Fruit fly (Drosophila melanogaster) whole organism, embryonic: ENCODE results near the gene Girdin.

Source experiments
- B-H1 ChIP-seq: fragments of 200-800 bp; sonication (Bioruptor generic); IDR thresholded peaks from 3 replicates; pipeline ENCODE4 v1.3.6; 2022; ENCODE audit warnings: missing biosample characterization, missing genetic modification characterization
- Bgb ChIP-seq: fragments of 200-800 bp; sonication (Bioruptor generic); IDR thresholded peaks from 2 replicates; pipeline ENCODE4 v1.3.6; 2022; ENCODE audit warnings: missing biosample characterization, missing genetic modification characterization; ENCODE audit not compliant: partially characterized antibody
- CG10267 ChIP-seq: fragments of 200-800 bp; sonication (Bioruptor generic); optimal IDR thresholded peaks from 2 replicates; lab custom pipeline; 2018; ENCODE audit warnings: missing biosample characterization, mild to moderate bottlenecking, missing genetic modification characterization, moderate library complexity
- CG10366 ChIP-seq: fragments of 200-800 bp; sonication (Bioruptor generic); IDR thresholded peaks from 2 replicates; pipeline ENCODE4 v1.3.6; 2022; ENCODE audit warnings: missing biosample characterization, missing genetic modification characterization
- CG10979 ChIP-seq: fragments of 200-800 bp; sonication (Bioruptor generic); optimal IDR thresholded peaks from 2 replicates; lab custom pipeline; 2018; ENCODE audit warnings: missing biosample characterization, mild to moderate bottlenecking, missing genetic modification characterization, moderate library complexity
- CG1233 ChIP-seq: fragments of 200-800 bp; sonication (Bioruptor generic); optimal IDR thresholded peaks from 4 replicates; lab custom pipeline; 2018; ENCODE audit warnings: missing biosample characterization, mild to moderate bottlenecking, missing genetic modification characterization
- CG15601 ChIP-seq: fragments of 200-800 bp; sonication (Bioruptor generic); optimal IDR thresholded peaks from 3 replicates; lab custom pipeline; 2019; ENCODE audit warnings: missing biosample characterization, mild to moderate bottlenecking, missing genetic modification characterization, moderate library complexity
- CG16779 ChIP-seq: fragments of 200-800 bp; sonication (Bioruptor generic); IDR thresholded peaks from 2 replicates; pipeline ENCODE4 v1.3.6; 2022; ENCODE audit warnings: missing biosample characterization, missing genetic modification characterization
- CG16863 ChIP-seq: fragments of 200-800 bp; sonication (Bioruptor generic); optimal IDR thresholded peaks from 3 replicates; lab custom pipeline; 2016; ENCODE audit warnings: missing biosample characterization, missing genetic modification characterization
- CG17802 ChIP-seq: fragments of 200-800 bp; sonication (Bioruptor generic); optimal IDR thresholded peaks from 2 replicates; lab custom pipeline; 2018; ENCODE audit warnings: missing biosample characterization, mild to moderate bottlenecking, missing genetic modification characterization, moderate library complexity
- CG2116 ChIP-seq: fragments of 200-800 bp; sonication (Bioruptor generic); optimal IDR thresholded peaks from 3 replicates; lab custom pipeline; 2018; ENCODE audit warnings: missing biosample characterization, mild to moderate bottlenecking, missing genetic modification characterization
- CG2120 ChIP-seq: fragments of 200-800 bp; sonication (Bioruptor generic); optimal IDR thresholded peaks from 3 replicates; lab custom pipeline; 2016; ENCODE audit warnings: missing biosample characterization, missing genetic modification characterization
- CG2202 ChIP-seq: fragments of 200-800 bp; sonication (Bioruptor generic); optimal IDR thresholded peaks from 2 replicates; lab custom pipeline; 2018; ENCODE audit warnings: missing biosample characterization, mild to moderate bottlenecking, missing genetic modification characterization
- CG2875 ChIP-seq: fragments of 200-800 bp; sonication (Bioruptor generic); optimal IDR thresholded peaks from 2 replicates; lab custom pipeline; 2017; ENCODE audit warnings: missing biosample characterization, mild to moderate bottlenecking, missing genetic modification characterization, missing genetic modification reagents
- CG30403 ChIP-seq: fragments of 200-800 bp; sonication (Bioruptor generic); optimal IDR thresholded peaks from 3 replicates; lab custom pipeline; 2016; ENCODE audit warnings: missing biosample characterization, missing genetic modification characterization
- CG5953 ChIP-seq: fragments of 200-800 bp; sonication (Bioruptor generic); IDR thresholded peaks from 2 replicates; pipeline ENCODE4 v1.3.6; 2022; ENCODE audit warnings: missing biosample characterization, missing genetic modification characterization
- CG6272 ChIP-seq: fragments of 200-800 bp; sonication (Bioruptor generic); IDR thresholded peaks from 2 replicates; pipeline ENCODE4 v1.3.6; 2022; ENCODE audit warnings: missing biosample characterization, missing genetic modification characterization
- CG8089 ChIP-seq: fragments of 200-800 bp; sonication (Bioruptor generic); optimal IDR thresholded peaks from 3 replicates; lab custom pipeline; 2016; ENCODE audit warnings: missing biosample characterization, missing genetic modification characterization
- CG8478 ChIP-seq: fragments of >200 bp; optimal IDR thresholded peaks from 2 replicates; lab custom pipeline; 2018
- CG9437 ChIP-seq: fragments of 200-800 bp; sonication (Bioruptor generic); optimal IDR thresholded peaks from 2 replicates; lab custom pipeline; 2018; ENCODE audit warnings: missing biosample characterization, mild to moderate bottlenecking, missing genetic modification characterization
- CG9727 ChIP-seq: fragments of 200-800 bp; sonication (Bioruptor generic); optimal IDR thresholded peaks from 3 replicates; lab custom pipeline; 2017; ENCODE audit warnings: missing biosample characterization, mild to moderate bottlenecking, missing genetic modification characterization
- Deaf1 ChIP-seq: fragments of 200-800 bp; optimal IDR thresholded peaks from 3 replicates; lab custom pipeline; 2019; ENCODE audit warnings: missing biosample characterization, mild to moderate bottlenecking, missing genetic modification characterization, moderate library complexity
- Dek ChIP-seq: fragments of 200-800 bp; sonication (Bioruptor generic); optimal IDR thresholded peaks from 3 replicates; lab custom pipeline; 2019; ENCODE audit warnings: missing biosample characterization, mild to moderate bottlenecking, missing genetic modification characterization, moderate library complexity
- Dll ChIP-seq: fragments of 200-800 bp; sonication (Bioruptor generic); IDR thresholded peaks from 4 replicates; pipeline ENCODE4 v1.3.6; 2022; ENCODE audit warnings: missing biosample characterization, missing genetic modification characterization; ENCODE audit not compliant: partially characterized antibody
- Ets65A ChIP-seq: fragments of 200-800 bp; sonication (Bioruptor generic); peaks from one replicate; lab custom pipeline; 2016; ENCODE audit warnings: missing biosample characterization, missing genetic modification characterization
- Gug ChIP-seq: fragments of 200-800 bp; sonication (Bioruptor generic); IDR thresholded peaks from 4 replicates; pipeline ENCODE4 v1.3.6; 2022; ENCODE audit warnings: missing biosample characterization, missing genetic modification characterization
- H2.0 ChIP-seq: fragments of 200-800 bp; sonication (Bioruptor generic); IDR thresholded peaks from 2 replicates; pipeline ENCODE4 v1.3.6; 2022; ENCODE audit warnings: missing biosample characterization, missing genetic modification characterization
- HLH4C ChIP-seq: fragments of 200-800 bp; sonication (Bioruptor generic); IDR thresholded peaks from 3 replicates; pipeline ENCODE4 v1.3.6; 2022; ENCODE audit warnings: missing biosample characterization, missing genetic modification characterization; ENCODE audit not compliant: partially characterized antibody
- Kr ChIP-seq: fragments of 200-800 bp; sonication (Bioruptor generic); optimal IDR thresholded peaks from 2 replicates; lab custom pipeline; 2017; ENCODE audit warnings: missing biosample characterization, mild to moderate bottlenecking, missing genetic modification characterization
- Max ChIP-seq: fragments of 200-800 bp; sonication (Bioruptor generic); optimal IDR thresholded peaks from 2 replicates; lab custom pipeline; 2016; ENCODE audit warnings: missing biosample characterization, mild to moderate bottlenecking, missing genetic modification characterization
- Med ChIP-seq: fragments of 200-800 bp; sonication (Bioruptor generic); peaks from one replicate; lab custom pipeline; 2016; ENCODE audit warnings: missing biosample characterization, missing genetic modification characterization, mild to moderate bottlenecking, inconsistent platforms, moderate library complexity
- Mes4 ChIP-seq: fragments of 200-800 bp; sonication (Bioruptor generic); optimal IDR thresholded peaks from 2 replicates; lab custom pipeline; 2016; ENCODE audit warnings: missing biosample characterization, missing genetic modification characterization
- NFAT ChIP-seq: fragments of 200-800 bp; sonication (Bioruptor generic); IDR thresholded peaks from 2 replicates; pipeline ENCODE4 v1.3.6; 2022; ENCODE audit warnings: missing biosample characterization, missing genetic modification characterization
- Neu2 ChIP-seq: fragments of 200-800 bp; sonication (Bioruptor generic); optimal IDR thresholded peaks from 3 replicates; lab custom pipeline; 2016; ENCODE audit warnings: missing biosample characterization, missing genetic modification characterization, borderline replicate concordance
- Oaz ChIP-seq: fragments of 200-800 bp; sonication (Bioruptor generic); IDR thresholded peaks from 2 replicates; pipeline ENCODE4 v1.3.6; 2022; ENCODE audit warnings: missing biosample characterization, missing genetic modification characterization
- Optix ChIP-seq: fragments of 200-800 bp; sonication (Bioruptor generic); IDR thresholded peaks from 3 replicates; pipeline ENCODE4 v1.3.6; 2022; ENCODE audit warnings: missing biosample characterization, missing genetic modification characterization
- Six4 ChIP-seq: fragments of 200-800 bp; sonication (Bioruptor generic); optimal IDR thresholded peaks from 2 replicates; lab custom pipeline; 2016; ENCODE audit warnings: missing biosample characterization, missing genetic modification characterization
- Ssrp ChIP-seq: fragments of 200-800 bp; sonication (Bioruptor generic); optimal IDR thresholded peaks from 2 replicates; lab custom pipeline; 2018; ENCODE audit warnings: missing biosample characterization, mild to moderate bottlenecking, missing genetic modification characterization, moderate library complexity
- Taf1 ChIP-seq: fragments of 200-800 bp; sonication (Bioruptor generic); IDR thresholded peaks from 2 replicates; pipeline ENCODE4 v1.3.6; 2022; ENCODE audit warnings: missing biosample characterization, missing genetic modification characterization
- Xbp1 ChIP-seq: fragments of 200-800 bp; sonication (Bioruptor generic); optimal IDR thresholded peaks from 3 replicates; lab custom pipeline; 2016; ENCODE audit warnings: missing biosample characterization, mild to moderate bottlenecking, missing genetic modification characterization
- abd-A ChIP-seq: fragments of 200-800 bp; sonication (Bioruptor generic); optimal IDR thresholded peaks from 3 replicates; lab custom pipeline; 2019; ENCODE audit warnings: missing biosample characterization, mild to moderate bottlenecking, missing genetic modification characterization, moderate library complexity
- ara ChIP-seq: fragments of 200-800 bp; sonication (Bioruptor generic); IDR thresholded peaks from 2 replicates; pipeline ENCODE4 v1.3.6; 2022; ENCODE audit warnings: missing biosample characterization, missing genetic modification characterization
- crp ChIP-seq, 2 experiments: fragments of 200-800 bp; sonication (Bioruptor generic); optimal IDR thresholded peaks; 2 replicates in 1 of 2; 3 replicates in 1 of 2; lab custom pipeline; 2017; ENCODE audit warnings: missing biosample characterization in 2 of 2, missing genetic modification characterization in 2 of 2, mild to moderate bottlenecking in 1 of 2, moderate library complexity in 1 of 2
- fd102C ChIP-seq: fragments of 200-800 bp; sonication (Bioruptor generic); optimal IDR thresholded peaks from 2 replicates; lab custom pipeline; 2018; ENCODE audit warnings: missing biosample characterization, mild to moderate bottlenecking, missing genetic modification characterization, moderate library complexity
- fu2 ChIP-seq: fragments of 200-800 bp; sonication (Bioruptor generic); optimal IDR thresholded peaks from 2 replicates; lab custom pipeline; 2016; ENCODE audit warnings: missing biosample characterization, missing genetic modification characterization
- her ChIP-seq: fragments of 200-800 bp; sonication (Bioruptor generic); optimal IDR thresholded peaks from 2 replicates; lab custom pipeline; 2016; ENCODE audit warnings: missing biosample characterization, missing genetic modification characterization
- ind ChIP-seq: fragments of 200-800 bp; sonication (Bioruptor generic); optimal IDR thresholded peaks from 3 replicates; lab custom pipeline; 2016; ENCODE audit warnings: missing biosample characterization, missing genetic modification characterization
- onecut ChIP-seq: fragments of 200-800 bp; sonication (Bioruptor generic); IDR thresholded peaks from 2 replicates; pipeline ENCODE4 v1.3.6; 2022; ENCODE audit warnings: missing biosample characterization, missing genetic modification characterization
- phol ChIP-seq: fragments of 200-800 bp; sonication (Bioruptor generic); optimal IDR thresholded peaks from 3 replicates; lab custom pipeline; 2018; ENCODE audit warnings: missing biosample characterization, mild to moderate bottlenecking, missing genetic modification characterization, moderate library complexity
- rib ChIP-seq: fragments of 200-800 bp; sonication (Bioruptor generic); IDR thresholded peaks from 2 replicates; pipeline ENCODE4 v1.3.6; 2022; ENCODE audit warnings: missing biosample characterization, missing genetic modification characterization
- twi ChIP-seq: fragments of 200-800 bp; optimal IDR thresholded peaks from 2 replicates; lab custom pipeline; 2019; ENCODE audit warnings: missing biosample characterization, mild to moderate bottlenecking, missing genetic modification characterization, moderate library complexity

The Girdin gene

dm6 chr3L:3143383-3143962, 35.3 kb upstream of the Girdin start, which contains the start of the genes CG11537 and Alg2 (continued):
- TF ChIP-seq Oaz (GFP tag; lab: Robert Waterston, UW) (no peak), crp (GFP tag; optimal IDR thresholded peaks at IDR 0.05; lab: Kevin White, UChicago) (peak in 1 of 2 experiments; percentile 80), Deaf1 (tag; lab: Kevin White, UChicago) (peak; percentile 52), CG6272 (GFP tag; lab: Robert Waterston, UW) (no peak; the same call in 1 of the 2 replicates), CG10267 (tag; lab: Kevin White, UChicago) (peak; percentile 44), Taf1 (GFP tag; lab: Robert Waterston, UW) (no peak), Bgb (GFP tag; lab: Robert Waterston, UW) (no peak), Optix (GFP tag; lab: Robert Waterston, UW) (no peak), Kr (GFP tag; lab: Kevin White, UChicago) (no peak), Gug (no peak), CG2116 (peak; percentile 35), Dek (tag; lab: Kevin White, UChicago) (peak; percentile 12), abd-A (tag; lab: Kevin White, UChicago) (no peak), H2.0 (GFP tag; lab: Robert Waterston, UW) (0 out of 2 replicates have a peak, but pooled peaks have one; percentile 7), Med (GFP tag; lab: Kevin White, UChicago) (peak; percentile 29), CG9437 (GFP tag; lab: Kevin White, UChicago) (no peak), Ssrp (tag; lab: Kevin White, UChicago) (no peak), CG8478 (lab: Kevin White, UChicago) (no peak), HLH4C (GFP tag; lab: Robert Waterston, UW) (no peak), CG5953 (no peak), CG10979 (tag; lab: Kevin White, UChicago) (peak; percentile 13), CG30403 (GFP tag; lab: Kevin White, UChicago) (peak; percentile 22), her (GFP tag; lab: Kevin White, UChicago) (no peak), CG2202 (tag; lab: Kevin White, UChicago) (no peak), Max (GFP tag; lab: Kevin White, UChicago) (peak; percentile 28), twi (peak; percentile 73), Xbp1 (GFP tag; lab: Kevin White, UChicago) (peak; percentile 34), fu2 (GFP tag; lab: Kevin White, UChicago) (no peak), Six4 (GFP tag; lab: Kevin White, UChicago) (no peak), Ets65A (GFP tag; lab: Kevin White, UChicago) (no peak), Mes4 (no peak), B-H1 (GFP tag; lab: Robert Waterston, UW) (no peak), CG15601 (tag; lab: Kevin White, UChicago) (peak; percentile 32), Neu2 (GFP tag; lab: Kevin White, UChicago) (no peak), Dll (no peak), CG16863 (GFP tag; lab: Kevin White, UChicago) (no peak), CG10366 (GFP tag; lab: Robert Waterston, UW) (peak; percentile 29), ara (GFP tag; lab: Robert Waterston, UW) (no peak), CG2875 (no peak), CG16779 (GFP tag; lab: Robert Waterston, UW) (no peak), CG1233 (GFP tag; lab: Kevin White, UChicago) (no peak), onecut (GFP tag; lab: Robert Waterston, UW) (no peak), fd102C (GFP tag; lab: Kevin White, UChicago) (no peak), CG2120 (GFP tag; lab: Kevin White, UChicago) (peak; percentile 36), phol (tag; lab: Kevin White, UChicago) (peak; percentile 44), CG17802 (tag; lab: Kevin White, UChicago) (peak; percentile 49), rib (GFP tag; lab: Robert Waterston, UW) (no peak; the same call in 1 of the 2 replicates), NFAT (GFP tag; lab: Robert Waterston, UW) (peak; percentile 23; the same call in 1 of the 2 replicates), CG9727 (peak; percentile 39), ind (GFP tag; lab: Kevin White, UChicago) (no peak), CG8089 (GFP tag; lab: Kevin White, UChicago) (no peak)
